Fruit fly (Drosophila melanogaster): Measurements from ENCODE around the gene Sod1.

Gene Sod1

DNA sequence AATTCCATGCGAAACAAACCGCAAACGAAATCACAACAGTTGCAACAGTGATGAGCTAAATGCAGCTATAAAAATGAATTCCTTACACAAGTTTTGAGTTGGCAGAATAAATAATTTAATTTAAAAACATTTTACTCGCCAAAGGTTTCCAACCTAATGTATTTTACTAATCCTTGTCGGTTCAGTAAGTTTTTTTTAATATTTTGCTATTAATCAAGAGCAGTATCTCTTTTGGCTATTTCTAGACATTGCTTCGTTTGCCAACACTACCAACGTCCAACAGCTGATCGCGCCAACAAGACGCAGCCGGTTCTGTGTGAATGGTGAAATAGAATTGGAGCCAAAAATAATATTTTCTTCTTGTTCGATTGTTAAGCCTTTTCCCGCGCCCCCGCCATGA lies 48.9 kb downstream of the Sod1 start, which contains the start of the genes CG32075, CG45101 and SuUR (continued):
- TF ChIP-seq CG10147 (GFP tag; optimal IDR thresholded peaks at IDR 0.05) (peak; percentile 67), Xrp1 (GFP tag; IDR thresholded peaks at IDR 0.05) (peak; percentile 83), nau (GFP tag; optimal IDR thresholded peaks at IDR 0.05) (peak; percentile 75), Nf-YA (GFP tag; IDR thresholded peaks at IDR 0.05) (peak; percentile 69; the same call in 1 of the 2 replicates), Tbp (GFP tag; optimal IDR thresholded peaks at IDR 0.05) (no peak), salm (tag; optimal IDR thresholded peaks at IDR 0.05) (peak; percentile 24), mam (GFP tag; optimal IDR thresholded peaks at IDR 0.05) (peak; percentile 92), CG1529 (GFP tag; optimal IDR thresholded peaks at IDR 0.05) (peak; percentile 59), h (optimal IDR thresholded peaks at IDR 0.05) (no peak), Dp (GFP tag; optimal IDR thresholded peaks at IDR 0.05) (peak; percentile 63), CG17612 (GFP tag; IDR thresholded peaks at IDR 0.05) (peak; percentile 59; the same call in 1 of the 2 replicates), hkb (optimal IDR thresholded peaks at IDR 0.05) (peak; percentile 71), hkb (GFP tag; IDR thresholded peaks at IDR 0.05) (peak; percentile 86), CG11723 (GFP tag; optimal IDR thresholded peaks at IDR 0.05) (peak; percentile 67), lbe (GFP tag; optimal IDR thresholded peaks at IDR 0.05) (peak; percentile 73), CG9215 (GFP tag; IDR thresholded peaks at IDR 0.05) (peak; percentile 82), CG9609 (GFP tag; optimal IDR thresholded peaks at IDR 0.05) (peak; percentile 91), cg (GFP tag; optimal IDR thresholded peaks at IDR 0.05) (no peak), CG17359 (tag; optimal IDR thresholded peaks at IDR 0.05) (peak; percentile 85), tll (GFP tag; optimal IDR thresholded peaks at IDR 0.05) (peak in 1 of 2 experiments; percentile 30), ci (GFP tag; IDR thresholded peaks at IDR 0.05) (peak; percentile 87; the same call in 2 of the 3 replicates), sim (GFP tag; IDR thresholded peaks at IDR 0.05) (no peak), CG9817 (tag; optimal IDR thresholded peaks at IDR 0.05) (peak; percentile 88), CG4617 (GFP tag; optimal IDR thresholded peaks at IDR 0.05; ENCODE audit: borderline replicate concordance) (peak; percentile 96), psq (GFP tag; optimal IDR thresholded peaks at IDR 0.05) (peak; percentile 56), CG13775 (GFP tag; optimal IDR thresholded peaks at IDR 0.05) (peak; percentile 93), CG2116 (GFP tag; optimal IDR thresholded peaks at IDR 0.05) (peak; percentile 67), Doc3 (GFP tag; IDR thresholded peaks at IDR 0.05; ENCODE audit: partially characterized antibody) (no peak), bab2 (GFP tag; optimal IDR thresholded peaks at IDR 0.05) (peak; percentile 92), lilli (GFP tag; optimal IDR thresholded peaks at IDR 0.05) (peak; percentile 95), NfI (GFP tag; optimal IDR thresholded peaks at IDR 0.05) (peak; percentile 91), CG8281 (tag; optimal IDR thresholded peaks at IDR 0.05) (peak; percentile 38), Fer2 (tag; optimal IDR thresholded peaks at IDR 0.05) (peak; percentile 79), bigmax (GFP tag; optimal IDR thresholded peaks at IDR 0.05) (no peak), zfh1 (GFP tag; IDR thresholded peaks at IDR 0.05) (peak; percentile 92), CG8290 (GFP tag; optimal IDR thresholded peaks at IDR 0.05) (peak; percentile 79), CG8290 (tag; optimal IDR thresholded peaks at IDR 0.05) (peak; percentile 6 to 43), Bteb2 (GFP tag; optimal IDR thresholded peaks at IDR 0.05) (peak; percentile 87), Optix (GFP tag; IDR thresholded peaks at IDR 0.05) (peak; percentile 70), GATAe (GFP tag; conservative IDR thresholded peaks at IDR 0.05) (peak; percentile 61; the same call in 1 of the 2 replicates), NK7.1 (GFP tag; optimal IDR thresholded peaks at IDR 0.05) (peak; percentile 70), CG13424 (tag; optimal IDR thresholded peaks at IDR 0.05) (peak; percentile 90), wek (GFP tag; optimal IDR thresholded peaks at IDR 0.05) (no peak), Hand (GFP tag; optimal IDR thresholded peaks at IDR 0.05) (no peak), Ravus (GFP tag; IDR thresholded peaks at IDR 0.05) (peak; percentile 58), CG10209 (GFP tag; optimal IDR thresholded peaks at IDR 0.05) (peak; percentile 85), CG14710 (tag; optimal IDR thresholded peaks at IDR 0.05) (peak; percentile 63), pb (GFP tag; optimal IDR thresholded peaks at IDR 0.05) (peak; percentile 43), CG15514 (GFP tag; optimal IDR thresholded peaks at IDR 0.05) (peak; percentile 78), CG4730 (GFP tag; IDR thresholded peaks at IDR 0.05) (peak; percentile 81), odd (GFP tag; optimal IDR thresholded peaks at IDR 0.05) (peak; percentile 52), CTCF (GFP tag; optimal IDR thresholded peaks at IDR 0.05) (no peak)

All from whole organism, embryonic.